Fruit fly (Drosophila melanogaster) whole organism, pupa: ENCODE data around the gene CG42763.
A peak's percentile ranks its signal among the peaks of the same experiment; 100 is the strongest.

Experiments used
- CG10348 ChIP-seq: fragments of 200-800 bp; sonication (Bioruptor generic); IDR thresholded peaks from 2 replicates; pipeline ENCODE4 v1.3.6; 2022; ENCODE audit warnings: missing biosample characterization, missing genetic modification characterization
- CG12605 ChIP-seq: fragments of 200-800 bp; sonication (Bioruptor generic); IDR thresholded peaks from 2 replicates; pipeline ENCODE4 v1.3.6; 2022; ENCODE audit warnings: missing biosample characterization, missing genetic modification characterization
- CG13204 ChIP-seq: fragments of 200-800 bp; sonication (Bioruptor generic); optimal IDR thresholded peaks from 2 replicates; lab custom pipeline; 2018; ENCODE audit warnings: missing biosample characterization, mild to moderate bottlenecking, missing genetic modification characterization, moderate library complexity
- CG14655 ChIP-seq: fragments of 200-800 bp; sonication (Bioruptor generic); optimal IDR thresholded peaks from 3 replicates; lab custom pipeline; 2017; ENCODE audit warnings: mild to moderate bottlenecking, missing biosample characterization, missing genetic modification reagents, missing genetic modification characterization
- CG15710 ChIP-seq: fragments of 200-800 bp; sonication (Bioruptor generic); optimal IDR thresholded peaks from 2 replicates; lab custom pipeline; 2018; ENCODE audit warnings: missing biosample characterization, mild to moderate bottlenecking, missing genetic modification characterization, moderate library complexity
- CG17806 ChIP-seq: fragments of 200-800 bp; sonication (Bioruptor generic); optimal IDR thresholded peaks from 2 replicates; lab custom pipeline; 2018; ENCODE audit warnings: missing biosample characterization, mild to moderate bottlenecking, missing genetic modification characterization, moderate library complexity
- CG32121 ChIP-seq: fragments of 200-800 bp; sonication (Bioruptor generic); IDR thresholded peaks from 2 replicates; pipeline ENCODE4 v1.3.6; 2022; ENCODE audit warnings: missing biosample characterization, missing genetic modification characterization
- CG34367 ChIP-seq: fragments of 200-800 bp; sonication (Bioruptor generic); optimal IDR thresholded peaks from 2 replicates; lab custom pipeline; 2018; ENCODE audit warnings: missing biosample characterization, mild to moderate bottlenecking, missing genetic modification characterization
- CG4496 ChIP-seq: fragments of 200-800 bp; sonication (Bioruptor generic); IDR thresholded peaks from 3 replicates; pipeline ENCODE4 v1.3.6; 2022; ENCODE audit warnings: missing biosample characterization, missing genetic modification characterization
- CG8159 ChIP-seq: fragments of 200-800 bp; sonication (Bioruptor generic); optimal IDR thresholded peaks from 3 replicates; lab custom pipeline; 2018; ENCODE audit warnings: missing biosample characterization, mild to moderate bottlenecking, missing genetic modification characterization, moderate library complexity
- CG8301 ChIP-seq: fragments of 200-800 bp; sonication (Bioruptor generic); optimal IDR thresholded peaks from 2 replicates; lab custom pipeline; 2018; ENCODE audit warnings: missing biosample characterization, mild to moderate bottlenecking, missing genetic modification characterization
- CG9948 ChIP-seq: fragments of 200-800 bp; sonication (Bioruptor generic); optimal IDR thresholded peaks from 2 replicates; lab custom pipeline; 2018; ENCODE audit warnings: missing biosample characterization, mild to moderate bottlenecking, missing genetic modification characterization, moderate library complexity
- D1 ChIP-seq: fragments of 200-800 bp; sonication (Bioruptor generic); optimal IDR thresholded peaks from 2 replicates; lab custom pipeline; 2018; ENCODE audit warnings: missing biosample characterization, mild to moderate bottlenecking, missing genetic modification characterization, moderate library complexity
- EcR ChIP-seq: fragments of 200-800 bp; sonication (Bioruptor generic); optimal IDR thresholded peaks from 3 replicates; lab custom pipeline; 2019; ENCODE audit warnings: missing biosample characterization, missing genetic modification characterization, mild to moderate bottlenecking, moderate library complexity, missing genetic modification reagents
- Ets98B ChIP-seq: fragments of 200-800 bp; sonication (Bioruptor generic); IDR thresholded peaks from 2 replicates; pipeline ENCODE4 v1.3.6; 2022; ENCODE audit warnings: missing biosample characterization, missing genetic modification characterization
- Pif1A ChIP-seq: fragments of 200-800 bp; sonication (Bioruptor generic); optimal IDR thresholded peaks from 3 replicates; lab custom pipeline; 2016; ENCODE audit warnings: missing biosample characterization, missing genetic modification characterization
- Pif1B ChIP-seq: fragments of 200-800 bp; sonication (Bioruptor generic); optimal IDR thresholded peaks from 3 replicates; lab custom pipeline; 2016; ENCODE audit warnings: missing biosample characterization, missing genetic modification characterization
- Snoo ChIP-seq: fragments of 200-800 bp; sonication (Bioruptor generic); optimal IDR thresholded peaks from 3 replicates; lab custom pipeline; 2017; ENCODE audit warnings: missing biosample characterization, mild to moderate bottlenecking, missing genetic modification characterization, inconsistent platforms
- fd96Ca ChIP-seq: fragments of 200-800 bp; sonication (Bioruptor generic); IDR thresholded peaks from 3 replicates; pipeline ENCODE4 v1.3.6; 2022; ENCODE audit warnings: missing biosample characterization, missing genetic modification characterization
- gl ChIP-seq: fragments of 200-800 bp; sonication (Bioruptor generic); optimal IDR thresholded peaks from 2 replicates; lab custom pipeline; 2018; ENCODE audit warnings: missing biosample characterization, mild to moderate bottlenecking, missing genetic modification characterization
- rn ChIP-seq: fragments of 200-800 bp; sonication (Bioruptor generic); IDR thresholded peaks from 2 replicates; pipeline ENCODE4 v1.3.6; 2022; ENCODE audit warnings: missing biosample characterization, missing genetic modification characterization

Gene CG42763

DNA sequence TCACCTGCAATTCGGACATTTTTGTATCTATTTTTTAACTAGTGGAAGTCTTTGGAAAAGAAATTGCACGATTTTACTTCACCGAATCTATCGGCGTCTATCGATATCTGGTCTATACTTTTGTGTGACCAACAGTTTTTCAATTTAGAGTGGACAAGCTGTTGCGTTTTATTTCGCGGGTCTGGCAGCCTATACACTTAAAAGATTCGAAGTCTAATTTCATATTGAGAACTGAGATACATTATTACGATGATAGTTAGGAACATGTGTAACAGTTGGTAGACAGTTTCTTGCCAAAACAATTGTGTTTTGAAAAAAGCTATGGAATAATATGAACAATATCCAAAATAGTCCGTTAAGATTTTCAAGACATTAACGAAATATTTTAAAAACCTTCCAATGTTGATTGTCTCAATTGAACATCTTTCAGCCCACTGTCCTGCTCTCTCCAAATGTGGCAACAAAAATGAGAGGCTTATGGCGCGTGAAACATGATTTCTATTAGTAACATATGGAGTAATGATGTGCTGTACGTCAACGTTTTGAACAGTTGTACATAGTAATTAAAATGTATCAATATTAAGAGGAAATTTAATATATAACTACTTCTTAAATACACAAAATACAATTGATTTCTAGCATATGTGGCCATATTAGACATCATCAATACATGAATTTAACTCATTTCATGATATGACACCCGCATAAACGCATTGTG, 17.6 kb upstream of the CG42763 start, which contains the start of gene Acbp1:
Gene Acbp1 (minus strand): TSS at position 146 of the 718 bp plus-strand sequence.
- peak; percentile 95 for TF ChIP-seq Pif1A (GFP tag; lab: Kevin White, UChicago)
- TF ChIP-seq CG17806 (tag; lab: Kevin White, UChicago): peak; percentile 97
- TF ChIP-seq Pif1B (GFP tag; lab: Kevin White, UChicago): peak; percentile 98
- TF ChIP-seq CG32121 (GFP tag; lab: Robert Waterston, UW): peak; percentile 93
- TF ChIP-seq EcR (GFP tag; lab: Kevin White, UChicago): peak; percentile 87
- TF ChIP-seq CG12605 (GFP tag; lab: Robert Waterston, UW): peak; percentile 91
- peak; percentile 97 for TF ChIP-seq Snoo (tag; lab: Kevin White, UChicago)
- TF ChIP-seq CG10348 (GFP tag; lab: Robert Waterston, UW): peak; percentile 54; the same call in 1 of the 2 replicates
- peak; percentile 96 for TF ChIP-seq Ets98B (GFP tag; lab: Robert Waterston, UW)
- peak; percentile 56 for TF ChIP-seq rn (GFP tag; lab: Robert Waterston, UW)
- peak; percentile 96 for TF ChIP-seq D1 (tag; lab: Kevin White, UChicago)
- peak; percentile 97 for TF ChIP-seq CG4496 (GFP tag; lab: Robert Waterston, UW)
- TF ChIP-seq fd96Ca (GFP tag; lab: Robert Waterston, UW): peak; percentile 89
- peak; percentile 99 for TF ChIP-seq CG8159 (tag; lab: Kevin White, UChicago)
- peak; percentile 93 for TF ChIP-seq gl (tag; lab: Kevin White, UChicago)
- TF ChIP-seq CG8301 (tag; lab: Kevin White, UChicago): peak; percentile 98
- TF ChIP-seq CG13204 (GFP tag; lab: Kevin White, UChicago): peak; percentile 93
- TF ChIP-seq CG34367 (tag; lab: Kevin White, UChicago): peak; percentile 96
- TF ChIP-seq CG15710 (tag; lab: Kevin White, UChicago): peak; percentile 97
- peak; percentile 97 for TF ChIP-seq CG14655 (GFP tag; lab: Kevin White, UChicago)
- TF ChIP-seq CG9948 (tag; lab: Kevin White, UChicago): peak; percentile 95

DNA sequence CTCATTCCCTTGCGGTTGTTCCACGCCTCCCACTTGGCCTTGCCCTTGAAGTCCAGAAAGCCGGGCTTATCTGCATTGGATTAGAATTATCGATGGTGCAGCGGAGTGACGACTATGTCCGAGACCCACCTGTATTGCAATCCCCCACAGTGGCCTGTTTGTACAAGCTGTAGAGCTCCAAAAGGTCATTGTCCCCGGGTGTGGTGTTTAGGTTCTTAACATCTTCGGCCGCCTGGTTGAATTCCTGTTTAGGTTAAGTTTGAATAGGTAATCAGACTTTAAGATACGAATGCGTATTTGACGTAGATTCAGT, 17.0 kb upstream of the CG42763 start:
- TF ChIP-seq Pif1B (GFP tag; lab: Kevin White, UChicago): no peak
- peak; percentile 99 for TF ChIP-seq EcR (GFP tag; lab: Kevin White, UChicago)

DNA sequence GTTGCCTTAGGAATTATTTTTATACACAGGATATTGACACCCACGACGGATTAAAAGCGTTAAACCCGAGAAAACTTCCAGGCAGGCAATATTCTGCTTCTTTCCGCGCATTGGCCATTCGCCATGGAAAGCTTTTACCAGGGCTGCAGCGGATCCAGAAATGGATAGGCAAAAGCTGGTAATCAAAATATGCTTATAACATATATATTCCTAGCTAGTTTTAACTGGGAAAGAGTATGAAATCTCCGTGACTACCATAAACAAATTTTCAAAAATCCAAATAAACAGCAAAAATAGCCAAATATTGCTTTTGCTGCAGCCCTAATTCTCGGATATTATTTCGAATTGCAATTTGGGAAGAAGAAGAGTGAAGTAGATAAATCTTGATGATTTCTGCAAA, 14.6 kb upstream of the CG42763 start, which contains the start of the genes PAPLA1 and Rbsn-5:
Gene PAPLA1 (minus strand): TSS at position 141 of the 400 bp plus-strand sequence.
Gene Rbsn-5 (plus strand): TSS at position 335 of the 400 bp plus-strand sequence.
- TF ChIP-seq D1 (tag; lab: Kevin White, UChicago) (peak; percentile 72), CG13204 (GFP tag; lab: Kevin White, UChicago) (peak; percentile 59), CG14655 (GFP tag; lab: Kevin White, UChicago) (peak; percentile 89), Pif1B (GFP tag; lab: Kevin White, UChicago) (peak; percentile 88), Snoo (tag; lab: Kevin White, UChicago) (peak; percentile 90), Ets98B (GFP tag; lab: Robert Waterston, UW) (peak; percentile 87), CG34367 (tag; lab: Kevin White, UChicago) (peak; percentile 87), fd96Ca (GFP tag; lab: Robert Waterston, UW) (peak; percentile 92), CG17806 (tag; lab: Kevin White, UChicago) (peak; percentile 94), CG12605 (GFP tag; lab: Robert Waterston, UW) (peak; percentile 76), CG32121 (GFP tag; lab: Robert Waterston, UW) (peak; percentile 80), CG8159 (tag; lab: Kevin White, UChicago) (peak; percentile 92), gl (tag; lab: Kevin White, UChicago) (peak; percentile 75), EcR (GFP tag; lab: Kevin White, UChicago) (peak; percentile 68), CG10348 (GFP tag; lab: Robert Waterston, UW) (peak; percentile 69; the same call in 1 of the 2 replicates), CG9948 (tag; lab: Kevin White, UChicago) (peak; percentile 91), rn (GFP tag; lab: Robert Waterston, UW) (peak; percentile 92), CG15710 (tag; lab: Kevin White, UChicago) (peak; percentile 90), Pif1A (GFP tag; lab: Kevin White, UChicago) (peak; percentile 94), CG4496 (GFP tag; lab: Robert Waterston, UW) (peak; percentile 89), CG8301 (tag; lab: Kevin White, UChicago) (peak; percentile 90)

DNA sequence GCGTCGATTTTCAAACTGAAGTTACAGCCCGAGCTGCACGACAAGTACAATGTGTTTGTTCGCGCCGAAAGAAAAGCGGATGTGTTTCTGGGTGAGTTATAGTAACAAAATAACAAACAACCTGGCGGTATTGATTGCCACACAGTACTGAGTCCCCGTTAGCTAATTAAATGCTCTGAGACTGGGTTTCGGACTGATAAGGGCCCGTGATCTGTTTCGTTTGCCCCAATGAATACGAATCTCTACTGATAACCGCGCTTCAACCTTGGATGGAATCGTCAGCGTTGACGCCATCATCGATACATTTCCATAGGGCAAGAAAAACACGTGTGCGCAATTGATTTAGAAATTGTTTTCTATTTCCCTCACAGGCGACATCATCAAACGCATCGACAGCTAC, 12.3 kb upstream of the CG42763 start:
- no peak for TF ChIP-seq fd96Ca (GFP tag; lab: Robert Waterston, UW)
- no peak for TF ChIP-seq CG12605 (GFP tag; lab: Robert Waterston, UW)
- no peak for TF ChIP-seq Snoo (tag; lab: Kevin White, UChicago)
- TF ChIP-seq D1 (tag; lab: Kevin White, UChicago): no peak
- no peak for TF ChIP-seq Pif1A (GFP tag; lab: Kevin White, UChicago)
- no peak for TF ChIP-seq CG9948 (tag; lab: Kevin White, UChicago)
- no peak for TF ChIP-seq CG14655 (GFP tag; lab: Kevin White, UChicago)
- no peak for TF ChIP-seq CG15710 (tag; lab: Kevin White, UChicago)
- no peak for TF ChIP-seq rn (GFP tag; lab: Robert Waterston, UW)
- TF ChIP-seq Ets98B (GFP tag; lab: Robert Waterston, UW): no peak
- TF ChIP-seq CG8301 (tag; lab: Kevin White, UChicago): no peak
- TF ChIP-seq Pif1B (GFP tag; lab: Kevin White, UChicago): no peak
- TF ChIP-seq CG32121 (GFP tag; lab: Robert Waterston, UW): no peak
- TF ChIP-seq CG4496 (GFP tag; lab: Robert Waterston, UW): no peak
- TF ChIP-seq EcR (GFP tag; lab: Kevin White, UChicago): no peak

DNA sequence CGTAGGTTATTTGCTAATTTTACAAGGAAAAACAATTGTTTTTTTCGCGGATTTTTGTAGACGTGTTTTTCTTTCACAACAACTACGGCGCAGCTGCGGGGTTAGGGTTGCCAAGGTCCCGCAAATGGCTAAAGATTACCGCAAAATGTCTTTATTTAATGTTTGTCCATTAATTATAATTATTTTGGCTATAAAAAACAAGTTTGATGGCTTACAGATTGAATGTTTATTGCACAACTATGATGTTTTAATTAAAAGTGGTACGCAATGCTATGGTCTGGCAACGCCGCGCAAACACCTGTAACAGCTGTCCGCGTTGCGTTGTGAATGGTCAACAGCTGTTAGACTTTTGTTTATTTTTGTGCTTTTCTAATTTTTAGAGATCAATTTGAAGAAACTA, 11.8 kb upstream of the CG42763 start:
- TF ChIP-seq CG12605 (GFP tag; lab: Robert Waterston, UW) (peak; percentile 68; the same call in 1 of the 2 replicates), CG8159 (tag; lab: Kevin White, UChicago) (peak; percentile 54), EcR (GFP tag; lab: Kevin White, UChicago) (no peak), CG14655 (GFP tag; lab: Kevin White, UChicago) (peak; percentile 65), CG10348 (GFP tag; lab: Robert Waterston, UW) (no peak), CG32121 (GFP tag; lab: Robert Waterston, UW) (peak; percentile 77), CG17806 (tag; lab: Kevin White, UChicago) (peak; percentile 57), CG4496 (GFP tag; lab: Robert Waterston, UW) (peak; percentile 81), Pif1A (GFP tag; lab: Kevin White, UChicago) (peak; percentile 63), Snoo (tag; lab: Kevin White, UChicago) (peak; percentile 47), rn (GFP tag; lab: Robert Waterston, UW) (0 out of 2 replicates have a peak, but pooled peaks have one; percentile 43), Ets98B (GFP tag; lab: Robert Waterston, UW) (peak; percentile 64; the same call in 1 of the 2 replicates), gl (tag; lab: Kevin White, UChicago) (peak; percentile 12), CG13204 (GFP tag; lab: Kevin White, UChicago) (no peak), CG15710 (tag; lab: Kevin White, UChicago) (peak; percentile 52), CG34367 (tag; lab: Kevin White, UChicago) (peak; percentile 30), fd96Ca (GFP tag; lab: Robert Waterston, UW) (peak; percentile 73), Pif1B (GFP tag; lab: Kevin White, UChicago) (peak; percentile 49), CG9948 (tag; lab: Kevin White, UChicago) (peak; percentile 39), D1 (tag; lab: Kevin White, UChicago) (no peak), CG8301 (tag; lab: Kevin White, UChicago) (peak; percentile 59)
